Worm (Caenorhabditis elegans): ENCODE measurements around the gene F19B10.4.

The F19B10.4 gene

DNA sequence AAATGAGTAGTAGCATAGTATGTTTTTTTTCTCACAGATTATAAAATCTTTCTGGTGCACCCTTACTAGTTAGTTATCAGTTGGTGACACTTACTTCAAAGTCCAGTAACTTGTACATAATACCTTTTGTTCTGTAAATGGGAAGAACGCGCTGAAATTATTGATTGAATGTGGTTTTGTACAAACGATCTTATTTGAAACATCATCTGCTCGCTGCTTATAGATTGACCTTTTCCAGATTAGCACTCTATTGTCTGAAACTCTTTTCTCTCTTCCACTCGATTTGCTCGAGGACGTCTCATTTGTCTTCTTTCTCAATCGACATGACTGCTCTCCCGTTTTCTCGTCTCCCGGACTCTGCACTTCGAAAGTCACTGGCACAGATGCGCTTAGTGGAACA is 12.8 kb upstream of the F19B10.4 start, which contains the start of gene fbxb-33:
Gene fbxb-33 (plus strand): TSS at position 301 of the 400 bp plus-strand sequence.
- TF ChIP-seq tab-1 (GFP tag; IDR thresholded peaks at IDR 0.05) (no peak), klf-2 (GFP tag; conservative IDR thresholded peaks at IDR 0.05) (no peak), ref-1 (GFP tag; conservative IDR thresholded peaks at IDR 0.05) (no peak), flt-1 (GFP tag; IDR thresholded peaks at IDR 0.05) (no peak), T22C8.4 (GFP tag; IDR thresholded peaks at IDR 0.05) (no peak), med-1 (GFP tag; optimal IDR thresholded peaks at IDR 0.05; ENCODE audit: insufficient read depth) (no peak), ztf-29 (GFP tag; IDR thresholded peaks at IDR 0.05) (no peak), ztf-23 (GFP tag; IDR thresholded peaks at IDR 0.05) (no peak)

DNA sequence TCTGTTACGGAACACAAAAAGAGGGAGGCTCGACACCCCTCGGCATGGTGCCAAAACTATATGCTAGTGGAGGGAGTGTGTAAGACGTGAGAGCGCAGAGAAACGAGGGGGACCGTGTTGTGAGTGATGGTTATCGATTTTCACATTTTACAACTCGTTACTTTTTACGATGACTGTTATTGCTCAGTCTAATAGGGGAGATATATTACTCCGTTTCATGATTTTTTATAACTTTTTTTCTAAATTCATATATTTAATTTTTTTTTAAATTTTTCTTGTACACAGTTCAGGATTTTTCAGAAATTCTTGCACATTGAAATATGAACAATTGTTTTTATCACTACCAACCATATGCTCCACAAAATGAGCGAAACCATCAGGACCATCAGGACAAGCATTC is 4.5 kb upstream of the F19B10.4 start, which contains the start of gene F19B10.5:
Gene F19B10.5 (plus strand): TSS at position 301 of the 400 bp plus-strand sequence.
- TF ChIP-seq med-1 (GFP tag; optimal IDR thresholded peaks at IDR 0.05; ENCODE audit: insufficient read depth) = no peak
- no peak for TF ChIP-seq cog-1 (tag; optimal IDR thresholded peaks at IDR 0.05)
- no peak for TF ChIP-seq ztf-29 (GFP tag; IDR thresholded peaks at IDR 0.05)
- TF ChIP-seq ztf-23 (GFP tag; IDR thresholded peaks at IDR 0.05) = no peak
- TF ChIP-seq tab-1 (GFP tag; IDR thresholded peaks at IDR 0.05) = no peak
- TF ChIP-seq T22C8.4 (GFP tag; IDR thresholded peaks at IDR 0.05) = no peak
- no peak for TF ChIP-seq flt-1 (GFP tag; IDR thresholded peaks at IDR 0.05)
- no peak for TF ChIP-seq klf-2 (GFP tag; conservative IDR thresholded peaks at IDR 0.05)
- no peak for TF ChIP-seq ref-1 (GFP tag; conservative IDR thresholded peaks at IDR 0.05)

DNA sequence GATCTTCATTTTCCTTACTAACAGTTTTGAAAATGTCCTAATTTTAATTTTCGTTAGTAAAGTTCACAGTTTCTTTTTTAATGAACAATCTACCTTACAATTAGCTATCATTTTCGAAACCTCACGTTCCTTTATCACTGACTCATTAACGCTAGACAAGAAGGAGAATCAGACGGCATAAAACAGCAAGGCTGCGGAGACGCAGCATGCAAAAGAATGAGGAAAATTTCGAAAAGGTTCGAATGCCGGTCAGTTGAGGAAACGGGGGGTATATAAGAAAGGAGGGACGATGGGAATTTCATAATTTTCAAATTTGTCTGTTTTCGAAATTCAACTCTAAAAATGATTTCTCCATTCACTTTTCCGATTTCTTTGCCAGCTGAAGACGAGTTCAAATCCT is 2.1 kb downstream of the F19B10.4 start, which contains the start of gene F19B10.13:
Gene F19B10.13 (plus strand): TSS at position 343 of the 400 bp plus-strand sequence.
- TF ChIP-seq med-1 (GFP tag; optimal IDR thresholded peaks at IDR 0.05; ENCODE audit: insufficient read depth) (no peak), cog-1 (tag; optimal IDR thresholded peaks at IDR 0.05) (no peak), klf-2 (GFP tag; conservative IDR thresholded peaks at IDR 0.05) (no peak), flt-1 (GFP tag; IDR thresholded peaks at IDR 0.05) (no peak), ztf-29 (GFP tag; IDR thresholded peaks at IDR 0.05) (no peak), ztf-23 (GFP tag; IDR thresholded peaks at IDR 0.05) (no peak), T22C8.4 (GFP tag; IDR thresholded peaks at IDR 0.05) (no peak), ref-1 (GFP tag; conservative IDR thresholded peaks at IDR 0.05) (no peak)

DNA sequence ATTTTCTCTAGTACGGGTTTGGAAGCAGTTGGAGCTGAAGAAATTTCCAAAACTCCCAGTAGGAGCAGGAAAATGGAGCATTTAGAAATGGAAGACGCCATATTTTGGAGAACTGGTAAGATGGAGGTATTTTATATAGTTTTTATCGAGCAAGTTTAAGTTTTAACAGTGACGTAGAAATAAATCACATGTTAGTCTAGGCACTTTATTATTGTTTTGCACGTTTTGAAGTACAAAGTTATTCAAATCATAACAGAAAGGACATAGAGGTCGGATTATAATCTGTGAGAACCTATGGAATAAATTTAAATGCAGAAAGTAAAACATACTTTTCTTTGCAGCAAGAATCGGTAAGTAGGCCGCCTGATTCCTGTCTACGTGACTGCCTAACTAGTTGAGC is 3.9 kb downstream of the F19B10.4 start, which contains the start of gene F19B10.6:
Gene F19B10.6 (minus strand): TSS at position 101 of the 400 bp plus-strand sequence.
- no peak for TF ChIP-seq cog-1 (tag; optimal IDR thresholded peaks at IDR 0.05)
- TF ChIP-seq med-1 (GFP tag; optimal IDR thresholded peaks at IDR 0.05; ENCODE audit: insufficient read depth) = no peak
- TF ChIP-seq ref-1 (GFP tag; conservative IDR thresholded peaks at IDR 0.05) = no peak
- TF ChIP-seq T22C8.4 (GFP tag; IDR thresholded peaks at IDR 0.05) = no peak
- TF ChIP-seq flt-1 (GFP tag; IDR thresholded peaks at IDR 0.05) = no peak
- no peak for TF ChIP-seq tab-1 (GFP tag; IDR thresholded peaks at IDR 0.05)
- no peak for TF ChIP-seq ztf-23 (GFP tag; IDR thresholded peaks at IDR 0.05)
- TF ChIP-seq klf-2 (GFP tag; conservative IDR thresholded peaks at IDR 0.05) = no peak
- no peak for TF ChIP-seq ztf-29 (GFP tag; IDR thresholded peaks at IDR 0.05)

DNA sequence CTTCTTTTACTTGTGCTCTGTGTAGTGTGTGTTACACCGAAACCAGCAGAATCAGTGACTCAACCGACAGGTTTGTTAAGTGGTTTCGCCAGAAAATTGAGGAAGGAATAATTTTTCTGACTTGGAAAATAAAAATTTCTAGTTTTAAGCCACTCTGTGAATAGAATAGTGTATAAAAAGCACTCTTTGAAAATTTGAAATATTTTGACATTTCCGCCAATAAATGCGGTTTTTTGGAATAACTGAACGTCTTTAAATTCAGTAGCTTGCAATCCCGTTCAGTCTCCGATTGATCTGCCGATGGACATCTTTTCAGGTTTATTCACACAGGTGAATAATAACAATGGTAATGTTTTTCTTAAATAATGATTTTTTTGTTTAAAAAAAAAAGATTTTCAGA is 4.6 kb downstream of the F19B10.4 start, which contains the start of gene F19B10.3:
Gene F19B10.3 (plus strand): TSS at position 301 of the 400 bp plus-strand sequence.
- TF ChIP-seq tab-1 (GFP tag; IDR thresholded peaks at IDR 0.05) (no peak), ztf-29 (GFP tag; IDR thresholded peaks at IDR 0.05) (no peak), ref-1 (GFP tag; conservative IDR thresholded peaks at IDR 0.05) (no peak), med-1 (GFP tag; optimal IDR thresholded peaks at IDR 0.05; ENCODE audit: insufficient read depth) (no peak), ztf-23 (GFP tag; IDR thresholded peaks at IDR 0.05) (no peak), T22C8.4 (GFP tag; IDR thresholded peaks at IDR 0.05) (no peak)

DNA sequence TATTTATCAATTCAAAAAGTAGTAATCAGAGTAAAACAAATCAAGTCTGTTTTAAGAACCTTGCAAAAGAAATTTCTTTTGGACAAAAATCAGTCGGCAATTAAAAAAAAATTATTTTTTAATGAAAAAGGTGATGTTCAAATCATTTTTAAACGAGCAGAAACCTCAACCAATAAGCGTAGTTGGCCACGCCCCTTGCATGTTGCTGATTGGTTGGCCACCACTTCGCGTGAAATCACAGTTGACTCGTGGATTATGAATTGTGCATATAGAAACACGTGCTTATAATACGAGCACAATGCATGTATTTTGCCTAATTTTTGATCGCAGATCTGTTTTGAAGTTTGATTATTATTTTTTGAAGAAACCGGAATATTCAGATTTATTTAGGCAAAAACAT is 5.3 kb downstream of the F19B10.4 start:
- TF ChIP-seq cog-1 (tag; optimal IDR thresholded peaks at IDR 0.05) = no peak
- no peak for TF ChIP-seq flt-1 (GFP tag; IDR thresholded peaks at IDR 0.05)
- TF ChIP-seq klf-2 (GFP tag; conservative IDR thresholded peaks at IDR 0.05) = no peak
- TF ChIP-seq med-1 (GFP tag; optimal IDR thresholded peaks at IDR 0.05; ENCODE audit: insufficient read depth) = no peak
- TF ChIP-seq ref-1 (GFP tag; conservative IDR thresholded peaks at IDR 0.05) = no peak
- TF ChIP-seq tab-1 (GFP tag; IDR thresholded peaks at IDR 0.05) = no peak
- TF ChIP-seq ztf-29 (GFP tag; IDR thresholded peaks at IDR 0.05) = no peak
- TF ChIP-seq ztf-23 (GFP tag; IDR thresholded peaks at IDR 0.05) = no peak
- no peak for TF ChIP-seq T22C8.4 (GFP tag; IDR thresholded peaks at IDR 0.05)

DNA sequence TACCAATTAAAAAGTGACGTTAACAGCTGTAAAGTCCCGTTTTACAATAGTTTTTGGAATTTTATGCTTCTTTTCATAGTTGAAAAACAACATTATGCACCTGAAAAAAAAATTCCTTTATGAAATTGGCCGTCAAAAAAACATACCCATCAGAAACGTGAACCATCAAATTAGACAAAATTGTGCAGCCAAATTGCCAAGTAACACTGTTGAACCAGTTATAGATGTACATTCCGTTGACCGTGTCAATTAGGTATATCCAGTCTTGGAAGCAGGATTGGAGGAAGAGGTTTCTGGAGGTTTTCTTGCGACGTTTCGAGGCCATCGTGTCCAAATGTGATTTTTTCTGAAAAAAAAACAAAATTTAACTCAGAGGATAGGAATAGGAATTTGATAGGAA is 9.4 kb downstream of the F19B10.4 start, which contains the start of gene srx-97:
Gene srx-97 (minus strand): TSS at position 101 of the 400 bp plus-strand sequence.
- TF ChIP-seq T22C8.4 (GFP tag; IDR thresholded peaks at IDR 0.05) (no peak), ztf-23 (GFP tag; IDR thresholded peaks at IDR 0.05) (no peak), ref-1 (GFP tag; conservative IDR thresholded peaks at IDR 0.05) (no peak), cog-1 (tag; optimal IDR thresholded peaks at IDR 0.05) (no peak), tab-1 (GFP tag; IDR thresholded peaks at IDR 0.05) (no peak), ztf-29 (GFP tag; IDR thresholded peaks at IDR 0.05) (no peak), med-1 (GFP tag; optimal IDR thresholded peaks at IDR 0.05; ENCODE audit: insufficient read depth) (no peak), flt-1 (GFP tag; IDR thresholded peaks at IDR 0.05) (no peak), klf-2 (GFP tag; conservative IDR thresholded peaks at IDR 0.05) (no peak)

DNA sequence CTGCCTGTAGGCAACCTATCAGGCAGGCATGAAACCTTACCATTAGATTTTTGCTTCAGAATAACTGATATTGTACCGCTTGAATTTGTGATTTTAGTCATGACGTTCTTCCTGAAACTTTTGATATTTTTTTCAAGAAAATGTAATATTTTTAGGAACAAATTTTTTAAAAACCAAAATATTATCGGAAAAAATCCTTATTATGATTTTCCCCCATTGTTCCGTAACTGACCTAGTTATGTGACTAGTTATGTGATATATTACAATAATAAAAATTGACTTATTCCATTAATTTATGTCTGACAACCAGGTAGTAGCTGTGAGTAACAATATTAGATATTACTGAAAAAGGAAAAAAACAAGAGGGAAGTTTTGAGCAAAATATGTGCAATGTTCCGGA is 11.1 kb downstream of the F19B10.4 start, which contains the start of gene srx-98:
Gene srx-98 (minus strand): TSS at position 101 of the 400 bp plus-strand sequence.
- TF ChIP-seq tab-1 (GFP tag; IDR thresholded peaks at IDR 0.05) = no peak
- TF ChIP-seq ztf-23 (GFP tag; IDR thresholded peaks at IDR 0.05) = no peak
- no peak for TF ChIP-seq T22C8.4 (GFP tag; IDR thresholded peaks at IDR 0.05)
- no peak for TF ChIP-seq ztf-29 (GFP tag; IDR thresholded peaks at IDR 0.05)
- TF ChIP-seq flt-1 (GFP tag; IDR thresholded peaks at IDR 0.05) = no peak
- TF ChIP-seq med-1 (GFP tag; optimal IDR thresholded peaks at IDR 0.05; ENCODE audit: insufficient read depth) = no peak
- no peak for TF ChIP-seq ref-1 (GFP tag; conservative IDR thresholded peaks at IDR 0.05)
- TF ChIP-seq cog-1 (tag; optimal IDR thresholded peaks at IDR 0.05) = no peak
- TF ChIP-seq klf-2 (GFP tag; conservative IDR thresholded peaks at IDR 0.05) = no peak

DNA sequence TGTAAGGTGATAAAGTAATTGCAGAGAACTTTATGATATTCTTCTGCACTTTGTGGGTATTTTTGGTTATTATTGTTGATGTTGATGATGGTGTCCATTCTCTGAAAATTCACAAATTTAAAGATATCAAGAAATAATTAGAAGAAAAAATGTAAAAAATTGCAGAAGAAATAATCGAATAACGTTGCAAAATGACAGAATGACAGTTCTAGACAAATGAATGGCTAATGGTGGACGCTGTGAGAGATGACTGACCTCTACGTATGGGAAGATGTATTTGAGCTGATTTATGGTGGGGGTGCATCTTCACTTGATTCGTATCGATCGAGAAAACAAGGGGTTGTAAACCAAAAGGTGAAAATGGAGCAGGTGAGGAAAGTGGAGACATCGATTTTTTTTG is 13.6 kb downstream of the F19B10.4 start, which contains the start of gene sea-1:
Gene sea-1 (minus strand): TSS at position 101 of the 400 bp plus-strand sequence.
- no peak for TF ChIP-seq ztf-23 (GFP tag; IDR thresholded peaks at IDR 0.05)
- no peak for TF ChIP-seq ref-1 (GFP tag; conservative IDR thresholded peaks at IDR 0.05)
- no peak for TF ChIP-seq klf-2 (GFP tag; conservative IDR thresholded peaks at IDR 0.05)
- no peak for TF ChIP-seq med-1 (GFP tag; optimal IDR thresholded peaks at IDR 0.05; ENCODE audit: insufficient read depth)
- TF ChIP-seq T22C8.4 (GFP tag; IDR thresholded peaks at IDR 0.05) = no peak
- TF ChIP-seq tab-1 (GFP tag; IDR thresholded peaks at IDR 0.05) = no peak
- TF ChIP-seq cog-1 (tag; optimal IDR thresholded peaks at IDR 0.05) = no peak
- no peak for TF ChIP-seq ztf-29 (GFP tag; IDR thresholded peaks at IDR 0.05)
- no peak for TF ChIP-seq flt-1 (GFP tag; IDR thresholded peaks at IDR 0.05)

All from whole organism, midembryonic.